Fruit fly (Drosophila melanogaster) whole organism, wandering third instar larva: ENCODE results near the gene CG33080.

Experiments
- GATAd ChIP-seq: sonication (Bioruptor generic); optimal IDR thresholded peaks from 2 replicates; lab custom pipeline; 2016; ENCODE audit warnings: missing biosample characterization, missing genetic modification characterization
- N ChIP-seq: fragments of >200 bp; optimal IDR thresholded peaks from 2 replicates; lab custom pipeline; 2018; ENCODE audit warnings: missing biosample characterization, missing external identifiers, missing genetic modification characterization
- OdsH ChIP-seq: fragments of 200-800 bp; sonication (Bioruptor generic); optimal IDR thresholded peaks from 2 replicates; lab custom pipeline; 2016; ENCODE audit warnings: missing biosample characterization, mild to moderate bottlenecking, missing genetic modification characterization
- fru ChIP-seq: fragments of 200-800 bp; sonication (Bioruptor generic); optimal IDR thresholded peaks from 3 replicates; lab custom pipeline; 2016; ENCODE audit warnings: missing biosample characterization, mild to moderate bottlenecking, missing genetic modification characterization
- pan ChIP-seq: fragments of >200 bp; optimal IDR thresholded peaks from 2 replicates; lab custom pipeline; 2017
- sv ChIP-seq: fragments of 200-800 bp; sonication (Bioruptor generic); optimal IDR thresholded peaks from 3 replicates; lab custom pipeline; 2016; ENCODE audit warnings: missing biosample characterization, missing genetic modification characterization
- usp ChIP-seq: fragments of >200 bp; optimal IDR thresholded peaks from 2 replicates; lab custom pipeline; 2017; ENCODE audit warnings: missing biosample characterization, missing genetic modification characterization

DNA sequence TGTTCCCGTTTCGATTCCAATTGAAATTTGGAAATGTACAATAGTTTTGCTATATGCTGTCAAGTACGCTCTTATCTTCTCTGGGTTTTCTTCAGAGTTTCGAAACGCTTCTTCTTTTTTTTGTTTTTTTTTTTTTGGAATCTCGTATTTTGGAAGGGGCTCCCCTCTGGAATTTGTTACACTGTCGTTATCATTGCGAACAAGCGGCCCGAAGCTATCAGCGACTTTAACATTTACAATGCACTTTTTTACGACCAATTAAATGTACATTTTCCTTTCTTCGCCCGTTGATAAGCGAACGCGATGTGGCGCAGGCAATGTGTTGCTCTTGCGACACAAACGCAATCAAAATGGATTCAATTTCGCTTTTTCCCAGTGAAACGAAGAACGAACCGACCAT is 40.7 kb downstream of the CG33080 start:
- TF ChIP-seq sv (GFP tag; lab: Kevin White, UChicago) (no peak), pan (lab: Kevin White, UChicago) (no peak), GATAd (GFP tag; lab: Kevin White, UChicago) (no peak), fru (no peak), OdsH (no peak), usp (GFP tag; lab: Kevin White, UChicago) (no peak), N (no peak)
